Fruit fly (Drosophila melanogaster) whole organism, pupa: Measurements from ENCODE around the gene CG15912.

Experiments
- CG10348 ChIP-seq: fragments of 200-800 bp; sonication (Bioruptor generic); IDR thresholded peaks from 2 replicates; pipeline ENCODE4 v1.3.6; 2022; ENCODE audit warnings: missing biosample characterization, missing genetic modification characterization
- CG12605 ChIP-seq: fragments of 200-800 bp; sonication (Bioruptor generic); IDR thresholded peaks from 2 replicates; pipeline ENCODE4 v1.3.6; 2022; ENCODE audit warnings: missing biosample characterization, missing genetic modification characterization
- CG13204 ChIP-seq: fragments of 200-800 bp; sonication (Bioruptor generic); optimal IDR thresholded peaks from 2 replicates; lab custom pipeline; 2018; ENCODE audit warnings: missing biosample characterization, mild to moderate bottlenecking, missing genetic modification characterization, moderate library complexity
- CG14655 ChIP-seq: fragments of 200-800 bp; sonication (Bioruptor generic); optimal IDR thresholded peaks from 3 replicates; lab custom pipeline; 2017; ENCODE audit warnings: mild to moderate bottlenecking, missing biosample characterization, missing genetic modification reagents, missing genetic modification characterization
- CG15710 ChIP-seq: fragments of 200-800 bp; sonication (Bioruptor generic); optimal IDR thresholded peaks from 2 replicates; lab custom pipeline; 2018; ENCODE audit warnings: missing biosample characterization, mild to moderate bottlenecking, missing genetic modification characterization, moderate library complexity
- CG17806 ChIP-seq: fragments of 200-800 bp; sonication (Bioruptor generic); optimal IDR thresholded peaks from 2 replicates; lab custom pipeline; 2018; ENCODE audit warnings: missing biosample characterization, mild to moderate bottlenecking, missing genetic modification characterization, moderate library complexity
- CG32121 ChIP-seq: fragments of 200-800 bp; sonication (Bioruptor generic); IDR thresholded peaks from 2 replicates; pipeline ENCODE4 v1.3.6; 2022; ENCODE audit warnings: missing biosample characterization, missing genetic modification characterization
- CG34367 ChIP-seq: fragments of 200-800 bp; sonication (Bioruptor generic); optimal IDR thresholded peaks from 2 replicates; lab custom pipeline; 2018; ENCODE audit warnings: missing biosample characterization, mild to moderate bottlenecking, missing genetic modification characterization
- CG4496 ChIP-seq: fragments of 200-800 bp; sonication (Bioruptor generic); IDR thresholded peaks from 3 replicates; pipeline ENCODE4 v1.3.6; 2022; ENCODE audit warnings: missing biosample characterization, missing genetic modification characterization
- CG8159 ChIP-seq: fragments of 200-800 bp; sonication (Bioruptor generic); optimal IDR thresholded peaks from 3 replicates; lab custom pipeline; 2018; ENCODE audit warnings: missing biosample characterization, mild to moderate bottlenecking, missing genetic modification characterization, moderate library complexity
- CG8301 ChIP-seq: fragments of 200-800 bp; sonication (Bioruptor generic); optimal IDR thresholded peaks from 2 replicates; lab custom pipeline; 2018; ENCODE audit warnings: missing biosample characterization, mild to moderate bottlenecking, missing genetic modification characterization
- CG9948 ChIP-seq: fragments of 200-800 bp; sonication (Bioruptor generic); optimal IDR thresholded peaks from 2 replicates; lab custom pipeline; 2018; ENCODE audit warnings: missing biosample characterization, mild to moderate bottlenecking, missing genetic modification characterization, moderate library complexity
- D1 ChIP-seq: fragments of 200-800 bp; sonication (Bioruptor generic); optimal IDR thresholded peaks from 2 replicates; lab custom pipeline; 2018; ENCODE audit warnings: missing biosample characterization, mild to moderate bottlenecking, missing genetic modification characterization, moderate library complexity
- EcR ChIP-seq: fragments of 200-800 bp; sonication (Bioruptor generic); optimal IDR thresholded peaks from 3 replicates; lab custom pipeline; 2019; ENCODE audit warnings: missing biosample characterization, missing genetic modification characterization, mild to moderate bottlenecking, moderate library complexity, missing genetic modification reagents
- Ets98B ChIP-seq: fragments of 200-800 bp; sonication (Bioruptor generic); IDR thresholded peaks from 2 replicates; pipeline ENCODE4 v1.3.6; 2022; ENCODE audit warnings: missing biosample characterization, missing genetic modification characterization
- Pif1A ChIP-seq: fragments of 200-800 bp; sonication (Bioruptor generic); optimal IDR thresholded peaks from 3 replicates; lab custom pipeline; 2016; ENCODE audit warnings: missing biosample characterization, missing genetic modification characterization
- Pif1B ChIP-seq: fragments of 200-800 bp; sonication (Bioruptor generic); optimal IDR thresholded peaks from 3 replicates; lab custom pipeline; 2016; ENCODE audit warnings: missing biosample characterization, missing genetic modification characterization
- Snoo ChIP-seq: fragments of 200-800 bp; sonication (Bioruptor generic); optimal IDR thresholded peaks from 3 replicates; lab custom pipeline; 2017; ENCODE audit warnings: missing biosample characterization, mild to moderate bottlenecking, missing genetic modification characterization, inconsistent platforms
- fd96Ca ChIP-seq: fragments of 200-800 bp; sonication (Bioruptor generic); IDR thresholded peaks from 3 replicates; pipeline ENCODE4 v1.3.6; 2022; ENCODE audit warnings: missing biosample characterization, missing genetic modification characterization
- gl ChIP-seq: fragments of 200-800 bp; sonication (Bioruptor generic); optimal IDR thresholded peaks from 2 replicates; lab custom pipeline; 2018; ENCODE audit warnings: missing biosample characterization, mild to moderate bottlenecking, missing genetic modification characterization
- rn ChIP-seq: fragments of 200-800 bp; sonication (Bioruptor generic); IDR thresholded peaks from 2 replicates; pipeline ENCODE4 v1.3.6; 2022; ENCODE audit warnings: missing biosample characterization, missing genetic modification characterization

CG15912 gene

DNA sequence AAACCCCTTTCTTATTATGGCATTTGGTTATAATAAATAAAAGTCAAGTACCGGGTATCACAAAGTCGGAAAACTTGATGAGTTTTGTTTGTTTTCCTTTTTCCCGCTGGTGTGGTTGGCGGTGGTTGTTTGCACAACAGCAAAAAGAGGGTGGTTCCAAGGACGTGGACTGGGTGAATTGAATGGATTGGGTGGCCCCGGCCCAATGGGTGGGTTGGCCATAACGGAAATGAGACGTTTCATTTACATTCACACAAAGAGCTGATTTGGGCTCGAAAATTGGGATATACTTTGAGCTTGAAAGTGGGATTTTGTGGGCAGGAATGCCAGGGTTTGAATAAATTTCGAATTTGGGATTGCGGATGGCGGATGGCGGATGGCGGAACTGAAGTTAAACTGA, 28.0 kb upstream of the CG15912 start:
- TF ChIP-seq EcR (GFP tag; lab: Kevin White, UChicago) (no peak), Ets98B (GFP tag; lab: Robert Waterston, UW) (no peak), CG14655 (no peak), CG13204 (GFP tag; lab: Kevin White, UChicago) (no peak), CG15710 (tag; lab: Kevin White, UChicago) (no peak), Pif1B (GFP tag; lab: Kevin White, UChicago) (no peak), CG32121 (no peak), Pif1A (GFP tag; lab: Kevin White, UChicago) (no peak)

DNA sequence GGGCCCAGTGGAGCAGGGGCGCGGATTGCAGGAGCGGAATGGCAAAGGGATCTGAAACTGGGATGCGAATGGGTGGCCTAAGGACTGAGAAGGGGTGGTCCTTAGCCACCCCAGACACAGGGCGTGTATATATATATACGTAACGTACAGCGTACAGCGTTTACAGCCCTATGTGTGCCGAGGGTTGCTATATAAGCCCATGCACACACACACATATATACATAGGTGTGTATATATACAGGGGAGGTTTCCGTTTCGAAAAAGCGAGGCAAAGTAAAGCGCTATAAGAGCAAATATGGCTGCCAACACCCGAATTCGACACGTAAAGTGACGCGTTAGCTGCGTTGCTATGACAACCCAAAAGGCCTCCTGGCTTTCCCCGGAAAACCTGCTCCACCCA, 22.1 kb upstream of the CG15912 start:
- TF ChIP-seq rn (GFP tag; lab: Robert Waterston, UW) (no peak), Ets98B (GFP tag; lab: Robert Waterston, UW) (no peak), CG17806 (tag; lab: Kevin White, UChicago) (no peak), Pif1B (GFP tag; lab: Kevin White, UChicago) (no peak), gl (tag; lab: Kevin White, UChicago) (no peak), Snoo (tag; lab: Kevin White, UChicago) (no peak), CG8301 (no peak), D1 (tag; lab: Kevin White, UChicago) (no peak), CG4496 (GFP tag; lab: Robert Waterston, UW) (no peak), CG10348 (GFP tag; lab: Robert Waterston, UW) (no peak)
- TF ChIP-seq, all 21 proteins: peak for 0

DNA sequence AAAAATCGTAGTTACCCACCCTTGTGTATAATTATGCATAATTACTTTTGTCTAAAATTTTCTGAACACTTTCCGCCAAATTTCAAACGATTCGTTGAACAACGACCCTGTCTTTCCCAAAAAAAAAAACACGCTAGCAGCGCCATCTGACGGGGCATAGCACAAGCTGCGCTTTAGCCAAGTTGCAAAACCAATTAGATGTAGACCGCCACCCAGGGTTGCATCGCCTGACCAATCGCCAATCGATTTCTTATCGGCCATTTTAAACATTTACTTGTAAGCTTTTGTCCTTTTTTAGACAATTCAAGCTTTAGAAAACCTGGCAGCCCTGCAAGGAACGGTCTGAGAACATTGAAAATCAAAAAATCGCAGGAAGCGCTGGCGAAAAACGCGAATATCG, 19.0 kb upstream of the CG15912 start, which contains the start of gene CG3556:
Gene CG3556 (plus strand): TSS at position 323 of the 400 bp plus-strand sequence.
- TF ChIP-seq CG4496 (GFP tag; lab: Robert Waterston, UW) (peak; percentile 55; the same call in 2 of the 3 replicates), CG34367 (no peak), rn (GFP tag; lab: Robert Waterston, UW) (no peak), Ets98B (GFP tag; lab: Robert Waterston, UW) (0 out of 2 replicates have a peak, but pooled peaks have one; percentile 7)

DNA sequence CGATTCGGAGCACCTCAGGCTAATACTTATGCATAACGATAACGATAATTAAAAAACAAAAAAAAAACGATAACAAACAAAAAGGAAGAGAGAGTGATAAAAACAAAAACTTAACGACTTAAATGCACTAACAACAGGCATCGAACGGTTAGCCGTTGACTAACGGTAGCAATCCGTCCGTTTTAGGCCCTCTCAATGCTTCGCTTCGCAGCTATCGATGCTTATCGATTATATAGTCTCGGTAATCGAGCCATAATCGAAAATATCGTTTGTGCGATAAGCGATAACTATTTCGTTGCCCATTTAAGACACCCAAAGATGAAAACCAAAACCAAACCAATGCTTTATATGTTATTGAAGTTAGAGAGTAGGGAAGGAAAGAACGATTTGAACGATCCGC, 14.9 kb upstream of the CG15912 start:
- TF ChIP-seq Pif1A (GFP tag; lab: Kevin White, UChicago): no peak
- TF ChIP-seq Pif1B (GFP tag; lab: Kevin White, UChicago): no peak
- TF ChIP-seq EcR (GFP tag; lab: Kevin White, UChicago): no peak
- no peak for TF ChIP-seq CG12605
- TF ChIP-seq Ets98B (GFP tag; lab: Robert Waterston, UW): no peak
- no peak for TF ChIP-seq CG15710 (tag; lab: Kevin White, UChicago)

DNA sequence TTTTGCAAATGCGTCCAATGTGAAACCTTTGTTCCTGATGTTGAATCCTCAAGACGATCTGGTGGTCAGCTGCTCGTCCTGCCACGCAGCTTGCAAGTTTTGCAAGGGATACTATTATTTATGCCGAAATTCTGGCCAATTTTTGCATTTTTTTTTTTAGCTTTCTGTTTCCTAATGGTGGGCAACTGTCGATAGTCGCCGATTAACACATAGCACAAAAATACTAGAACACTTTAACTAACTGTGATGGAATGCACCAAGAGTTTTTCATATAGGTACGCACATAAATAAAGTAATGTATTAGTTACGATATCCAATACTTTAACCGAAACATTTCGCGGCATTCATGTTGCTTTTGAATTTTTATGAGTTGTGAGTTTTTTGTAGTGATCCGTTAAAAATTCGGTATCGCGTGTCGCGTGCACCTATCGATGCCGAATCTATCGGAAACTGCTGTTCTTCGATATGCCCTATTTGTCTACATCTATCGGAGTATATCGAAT, 8.4 kb upstream of the CG15912 start, which contains the start of the genes rb and CHOp24:
Gene rb (minus strand): TSS at position 197 of the 503 bp plus-strand sequence.
Gene CHOp24 (plus strand): TSS at position 479 of the 503 bp plus-strand sequence.
- TF ChIP-seq EcR (GFP tag; lab: Kevin White, UChicago): peak; percentile 7
- peak; percentile 45; the same call in 1 of the 2 replicates for TF ChIP-seq CG12605
- TF ChIP-seq CG4496 (GFP tag; lab: Robert Waterston, UW): peak; percentile 27; the same call in 1 of the 3 replicates
- TF ChIP-seq Pif1A (GFP tag; lab: Kevin White, UChicago): no peak
- TF ChIP-seq CG34367: peak; percentile 32
- TF ChIP-seq gl (tag; lab: Kevin White, UChicago): peak; percentile 61
- TF ChIP-seq CG15710 (tag; lab: Kevin White, UChicago): peak; percentile 22
- TF ChIP-seq CG13204 (GFP tag; lab: Kevin White, UChicago): no peak

DNA sequence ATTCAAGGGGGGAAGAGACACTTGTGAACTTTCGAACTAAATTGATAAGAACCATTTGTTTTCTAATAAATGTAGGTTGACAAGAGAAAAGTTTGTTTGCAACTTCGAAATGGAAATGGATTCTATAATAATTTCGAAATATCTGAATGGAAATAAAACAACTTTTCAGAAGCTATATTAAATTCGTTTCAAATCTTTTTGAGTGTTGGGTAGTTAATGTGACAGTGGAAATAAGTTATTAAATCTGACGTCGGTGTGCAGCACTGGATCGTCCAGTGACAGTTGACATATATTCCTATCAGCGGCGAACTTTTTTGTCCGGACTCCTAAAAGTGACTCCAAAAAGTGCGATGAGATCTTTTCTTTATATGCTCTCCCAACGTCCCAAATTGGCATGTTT, 6.5 kb upstream of the CG15912 start, which contains the start of gene CG3568:
Gene CG3568 (plus strand): TSS at position 278 of the 400 bp plus-strand sequence.
- TF ChIP-seq CG34367: no peak
- TF ChIP-seq CG12605: no peak
- no peak for TF ChIP-seq CG9948 (tag; lab: Kevin White, UChicago)
- no peak for TF ChIP-seq CG10348 (GFP tag; lab: Robert Waterston, UW)
- no peak for TF ChIP-seq CG14655
- TF ChIP-seq CG8159 (tag; lab: Kevin White, UChicago): no peak
- no peak for TF ChIP-seq Pif1A (GFP tag; lab: Kevin White, UChicago)
- TF ChIP-seq fd96Ca (GFP tag; lab: Robert Waterston, UW): no peak
- no peak for TF ChIP-seq CG4496 (GFP tag; lab: Robert Waterston, UW)
- TF ChIP-seq CG8301: no peak
- no peak for TF ChIP-seq rn (GFP tag; lab: Robert Waterston, UW)
- TF ChIP-seq CG32121: no peak
- TF ChIP-seq EcR (GFP tag; lab: Kevin White, UChicago): no peak
- TF ChIP-seq Snoo (tag; lab: Kevin White, UChicago): no peak
- no peak for TF ChIP-seq CG17806 (tag; lab: Kevin White, UChicago)
- TF ChIP-seq Pif1B (GFP tag; lab: Kevin White, UChicago): no peak
- no peak for TF ChIP-seq D1 (tag; lab: Kevin White, UChicago)
- TF ChIP-seq CG13204 (GFP tag; lab: Kevin White, UChicago): no peak
- TF ChIP-seq, all 21 proteins: peak for 0

DNA sequence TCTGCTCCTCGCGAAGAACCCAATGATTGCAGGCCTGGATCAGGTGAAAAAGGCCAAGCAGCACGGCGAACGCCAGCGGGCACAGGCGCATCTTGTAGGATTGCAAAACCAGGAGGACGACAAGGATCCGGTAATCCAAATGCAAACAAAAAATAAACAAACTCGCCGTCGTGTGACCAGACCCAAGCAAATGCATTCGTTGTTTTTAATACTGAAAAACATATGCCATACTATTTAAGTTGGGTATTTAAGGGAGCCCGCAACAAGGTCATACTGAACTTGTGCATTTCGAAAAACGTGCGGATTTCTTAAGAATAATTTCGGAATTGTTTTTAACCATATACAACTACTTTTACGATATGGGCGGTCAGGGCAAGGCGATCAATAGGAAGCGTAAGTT, 2.8 kb downstream of the CG15912 start, which contains the start of the genes CG11436 and CG3527:
Gene CG11436 (minus strand): TSS at position 162 of the 400 bp plus-strand sequence.
Gene CG3527 (plus strand): TSS at position 257 of the 400 bp plus-strand sequence.
- TF ChIP-seq CG17806 (tag; lab: Kevin White, UChicago) (no peak), EcR (GFP tag; lab: Kevin White, UChicago) (peak; percentile 12)
